Worm (Caenorhabditis elegans) whole organism, young adult: ENCODE measurements around the gene F08D12.2.

ENCODE experiments used
- B0019.2 ChIP-seq: fragments of 200-800 bp; sonication (Bioruptor generic); conservative IDR thresholded peaks from 2 replicates; pipeline ENCODE4 v1.3.6; 2022; ENCODE audit warnings: missing genetic modification reagents, missing genetic modification characterization, missing compliant biosample characterization
- F23B12.7 ChIP-seq: sonication (generic microtip); optimal IDR thresholded peaks from 2 replicates; lab custom pipeline; 2017; ENCODE audit warnings: missing genetic modification characterization, mild to moderate bottlenecking, missing compliant biosample characterization, antibody characterized with exemption, moderate library complexity; ENCODE audit not compliant: insufficient read depth
- F52B5.7 ChIP-seq: sonication (generic microtip); optimal IDR thresholded peaks from 2 replicates; lab custom pipeline; 2016; ENCODE audit warnings: mild to moderate bottlenecking, missing genetic modification characterization, missing compliant biosample characterization
- K12H6.12 ChIP-seq: fragments of 200-800 bp; sonication (Bioruptor generic); optimal IDR thresholded peaks from 2 replicates; lab custom pipeline; 2018; ENCODE audit warnings: mild to moderate bottlenecking, missing genetic modification characterization, missing compliant biosample characterization
- T07F8.4 ChIP-seq: sonication (generic microtip); optimal IDR thresholded peaks from 2 replicates; lab custom pipeline; 2016; ENCODE audit warnings: mild to moderate bottlenecking, missing genetic modification characterization, moderate library complexity, missing compliant biosample characterization
- Y56A3A.18 ChIP-seq: fragments of 200-800 bp; sonication (Bioruptor generic); IDR thresholded peaks from 2 replicates; pipeline ENCODE4 v1.3.6; 2022; ENCODE audit warnings: missing genetic modification reagents, missing genetic modification characterization, missing compliant biosample characterization
- ama-1 ChIP-seq, 3 experiments: fragments of 150-350 bp in 1 of 3; sonication (generic microtip) in 2 of 3; optimal IDR thresholded peaks; 2 replicates each; lab custom pipeline; 2014 to 2018; ENCODE audit warnings: missing biosample characterization in 2 of 3, missing genetic modification characterization in 2 of 3, missing genetic modification reagents in 2 of 3
- attf-3 ChIP-seq: fragments of 200-800 bp; sonication (Bioruptor generic); conservative IDR thresholded peaks from 2 replicates; pipeline ENCODE4 v1.3.6; 2022; ENCODE audit warnings: missing genetic modification reagents, missing genetic modification characterization, missing compliant biosample characterization
- attf-6 ChIP-seq: fragments of 200-800 bp; sonication (Bioruptor generic); IDR thresholded peaks from 2 replicates; pipeline ENCODE4 v1.3.6; 2022; ENCODE audit warnings: missing genetic modification reagents, missing genetic modification characterization, missing compliant biosample characterization
- bed-2 ChIP-seq: fragments of 200-800 bp; sonication (Bioruptor generic); IDR thresholded peaks from 2 replicates; pipeline ENCODE4 v1.3.6; 2022; ENCODE audit warnings: missing genetic modification reagents, missing genetic modification characterization, missing compliant biosample characterization
- ccch-3 ChIP-seq: fragments of 200-800 bp; sonication (Bioruptor generic); optimal IDR thresholded peaks from 2 replicates; lab custom pipeline; 2018; ENCODE audit warnings: mild to moderate bottlenecking, missing genetic modification characterization, missing compliant biosample characterization
- cebp-1 ChIP-seq, 2 experiments: fragments of 200-800 bp in 1 of 2; sonication (Bioruptor generic) in 1 of 2; sonication (generic microtip) in 1 of 2; IDR thresholded peaks in 1 of 2; optimal IDR thresholded peaks in 1 of 2; 2 replicates each; pipeline versions ENCODE4 v1.3.6 to Lab custom; 2017 to 2022; ENCODE audit warnings: missing compliant biosample characterization in 2 of 2, missing genetic modification characterization in 2 of 2, mild to moderate bottlenecking in 1 of 2, missing genetic modification reagents in 1 of 2, moderate library complexity in 1 of 2
- cebp-2 ChIP-seq: fragments of 200-800 bp; sonication (Bioruptor generic); IDR thresholded peaks from 2 replicates; pipeline ENCODE4 v1.3.6; 2022; ENCODE audit warnings: missing genetic modification characterization, missing compliant biosample characterization
- ceh-27 ChIP-seq: fragments of 200-800 bp; sonication (Bioruptor generic); optimal IDR thresholded peaks from 2 replicates; lab custom pipeline; 2018; ENCODE audit warnings: mild to moderate bottlenecking, missing genetic modification characterization, moderate library complexity, missing compliant biosample characterization
- chd-7 ChIP-seq: sonication (generic microtip); optimal IDR thresholded peaks from 2 replicates; lab custom pipeline; 2016; ENCODE audit warnings: mild to moderate bottlenecking, missing genetic modification characterization, moderate library complexity, missing compliant biosample characterization
- dpff-1 ChIP-seq: sonication (generic microtip); optimal IDR thresholded peaks from 2 replicates; lab custom pipeline; 2017; ENCODE audit warnings: mild to moderate bottlenecking, missing genetic modification characterization, missing compliant biosample characterization
- egl-44 ChIP-seq: fragments of 200-800 bp; sonication (Bioruptor generic); IDR thresholded peaks from 2 replicates; pipeline ENCODE4 v1.3.6; 2022; ENCODE audit warnings: missing genetic modification reagents, missing genetic modification characterization, missing compliant biosample characterization
- egrh-3 ChIP-seq: fragments of 200-800 bp; sonication (Bioruptor generic); IDR thresholded peaks from 2 replicates; pipeline ENCODE4 v1.3.6; 2022; ENCODE audit warnings: missing genetic modification reagents, missing genetic modification characterization, missing compliant biosample characterization
- hmg-1.2 ChIP-seq: fragments of 200-800 bp; sonication (Bioruptor generic); IDR thresholded peaks from 2 replicates; pipeline ENCODE4 v1.3.6; 2022; ENCODE audit warnings: missing genetic modification reagents, missing genetic modification characterization, missing compliant biosample characterization
- hrde-1 ChIP-seq: sonication (generic microtip); optimal IDR thresholded peaks from 2 replicates; lab custom pipeline; 2016; ENCODE audit warnings: missing genetic modification characterization, mild to moderate bottlenecking, missing compliant biosample characterization, moderate library complexity, missing genotype, missing genetic modification reagents, borderline replicate concordance
- hsf-1 ChIP-seq: fragments of 200-800 bp; sonication (Bioruptor generic); IDR thresholded peaks from 2 replicates; pipeline ENCODE4 v1.3.6; 2022; ENCODE audit warnings: missing genetic modification reagents, missing genetic modification characterization, missing compliant biosample characterization
- let-526 ChIP-seq: fragments of 200-800 bp; sonication (Bioruptor generic); IDR thresholded peaks from 2 replicates; pipeline ENCODE4 v1.3.6; 2022; ENCODE audit warnings: missing genetic modification reagents, missing genetic modification characterization, missing compliant biosample characterization
- madf-6 ChIP-seq: fragments of 200-800 bp; sonication (Bioruptor generic); IDR thresholded peaks from 2 replicates; pipeline ENCODE4 v1.3.6; 2022; ENCODE audit warnings: missing genetic modification reagents, missing genetic modification characterization, missing compliant biosample characterization
- mes-4 ChIP-seq: sonication (generic microtip); optimal IDR thresholded peaks from 2 replicates; lab custom pipeline; 2016; ENCODE audit warnings: missing genotype, missing genetic modification characterization, missing compliant biosample characterization
- nfya-1 ChIP-seq: sonication (generic microtip); optimal IDR thresholded peaks from 2 replicates; lab custom pipeline; 2017; ENCODE audit warnings: antibody characterized with exemption, missing compliant biosample characterization, missing genetic modification characterization, borderline replicate concordance; ENCODE audit not compliant: insufficient read depth
- nhr-179 ChIP-seq: sonication (generic microtip); optimal IDR thresholded peaks from 2 replicates; lab custom pipeline; 2016; ENCODE audit warnings: mild to moderate bottlenecking, missing genetic modification characterization, missing compliant biosample characterization
- nhr-80 ChIP-seq: sonication (generic microtip); optimal IDR thresholded peaks from 2 replicates; lab custom pipeline; 2016; ENCODE audit warnings: missing genetic modification characterization, missing compliant biosample characterization
- pha-4 ChIP-seq: fragments of 150-350 bp; sonication (generic microtip); optimal IDR thresholded peaks from 2 replicates; lab custom pipeline; 2014; ENCODE audit warnings: missing biosample characterization, missing genetic modification reagents, missing genetic modification characterization
- rcor-1 ChIP-seq: fragments of 200-800 bp; sonication (Bioruptor generic); IDR thresholded peaks from 2 replicates; pipeline ENCODE4 v1.3.6; 2022; ENCODE audit warnings: missing genetic modification reagents, missing genetic modification characterization, missing compliant biosample characterization
- sdz-38 ChIP-seq: sonication (generic microtip); optimal IDR thresholded peaks from 2 replicates; lab custom pipeline; 2016; ENCODE audit warnings: missing genotype, missing genetic modification characterization, missing compliant biosample characterization
- sea-2 ChIP-seq: fragments of 200-800 bp; sonication (Bioruptor generic); IDR thresholded peaks from 2 replicates; pipeline ENCODE4 v1.3.6; 2022; ENCODE audit warnings: missing genetic modification characterization, missing compliant biosample characterization
- snpc-1.3 ChIP-seq: sonication (generic microtip); optimal IDR thresholded peaks from 2 replicates; lab custom pipeline; 2017; ENCODE audit warnings: missing genetic modification characterization, mild to moderate bottlenecking, missing compliant biosample characterization, antibody characterized with exemption, moderate library complexity, missing genotype, missing genetic modification reagents; ENCODE audit not compliant: insufficient read depth
- snpc-3.4 ChIP-seq: sonication (generic microtip); optimal IDR thresholded peaks from 2 replicates; lab custom pipeline; 2017; ENCODE audit warnings: missing genetic modification characterization, mild to moderate bottlenecking, missing compliant biosample characterization, antibody characterized with exemption, moderate library complexity, missing genotype, missing genetic modification reagents
- snpc-4 ChIP-seq, 5 experiments: fragments of 150-350 bp in 1 of 5; sonication (generic microtip) in 4 of 5; optimal IDR thresholded peaks; 2 replicates each; lab custom pipeline; 2014 to 2018; ENCODE audit warnings: missing genetic modification characterization in 5 of 5, missing biosample characterization in 3 of 5, antibody characterized with exemption in 2 of 5, mild to moderate bottlenecking in 2 of 5, missing compliant biosample characterization in 2 of 5, missing genotype in 2 of 5, moderate library complexity in 2 of 5, missing genetic modification reagents in 1 of 5
- tbp1 ChIP-seq: fragments of 200-800 bp; sonication (Bioruptor generic); optimal IDR thresholded peaks from 2 replicates; lab custom pipeline; 2018; ENCODE audit warnings: mild to moderate bottlenecking, missing genetic modification characterization, missing compliant biosample characterization
- zfh-2 ChIP-seq: fragments of 200-800 bp; sonication (Bioruptor generic); conservative IDR thresholded peaks from 2 replicates; pipeline ENCODE4 v1.3.6; 2022; ENCODE audit warnings: missing genetic modification reagents, missing genetic modification characterization, missing compliant biosample characterization
- zim-3 ChIP-seq: sonication (generic microtip); optimal IDR thresholded peaks from 2 replicates; lab custom pipeline; 2017; ENCODE audit warnings: mild to moderate bottlenecking, missing genetic modification characterization, moderate library complexity, missing compliant biosample characterization
- ztf-22 ChIP-seq: fragments of 200-800 bp; sonication (Bioruptor generic); optimal IDR thresholded peaks from 2 replicates; lab custom pipeline; 2018; ENCODE audit warnings: mild to moderate bottlenecking, missing genetic modification characterization, moderate library complexity, missing compliant biosample characterization
- ztf-25 ChIP-seq: fragments of 200-800 bp; sonication (Bioruptor generic); IDR thresholded peaks from 2 replicates; pipeline ENCODE4 v1.3.6; 2022; ENCODE audit warnings: missing genetic modification reagents, missing genetic modification characterization, missing compliant biosample characterization
- ztf-28 ChIP-seq: fragments of 200-800 bp; sonication (Bioruptor generic); IDR thresholded peaks from 2 replicates; pipeline ENCODE4 v1.3.6; 2022; ENCODE audit warnings: missing genetic modification reagents, missing genetic modification characterization, missing compliant biosample characterization

F08D12.2 gene

DNA sequence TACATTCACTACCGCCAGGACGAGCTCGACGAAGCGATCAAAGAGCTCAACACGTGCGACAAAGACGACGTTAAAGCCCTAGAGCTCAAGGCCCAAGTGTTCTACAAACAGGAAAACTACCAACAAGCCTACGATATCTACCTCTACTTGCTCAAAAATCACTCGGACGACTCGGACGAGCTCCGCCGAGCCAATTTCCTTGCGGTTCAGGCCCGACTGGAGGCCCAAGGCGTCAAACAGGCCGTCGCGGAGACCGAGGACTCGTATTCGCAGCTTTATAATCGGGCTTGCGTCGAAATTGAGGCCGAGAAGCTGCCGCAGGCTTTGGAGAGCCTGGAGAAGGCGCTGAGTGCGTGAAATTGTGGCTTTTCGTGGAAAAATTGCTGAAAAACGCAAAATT is 6.4 kb downstream of the F08D12.2 start:
- no peak for TF ChIP-seq F52B5.7 (tag; lab: Kevin White, UChicago)
- peak; percentile 25; the same call in 1 of the 2 replicates for TF ChIP-seq egrh-3
- TF ChIP-seq K12H6.12 (tag; lab: Kevin White, UChicago), result no peak
- TF ChIP-seq zfh-2, result peak; percentile 66; the same call in 1 of the 2 replicates
- TF ChIP-seq madf-6 (GFP tag; lab: Robert Waterston, UW), result peak; percentile 26; the same call in 1 of the 2 replicates
- TF ChIP-seq, all 124 proteins: peak for 3

DNA sequence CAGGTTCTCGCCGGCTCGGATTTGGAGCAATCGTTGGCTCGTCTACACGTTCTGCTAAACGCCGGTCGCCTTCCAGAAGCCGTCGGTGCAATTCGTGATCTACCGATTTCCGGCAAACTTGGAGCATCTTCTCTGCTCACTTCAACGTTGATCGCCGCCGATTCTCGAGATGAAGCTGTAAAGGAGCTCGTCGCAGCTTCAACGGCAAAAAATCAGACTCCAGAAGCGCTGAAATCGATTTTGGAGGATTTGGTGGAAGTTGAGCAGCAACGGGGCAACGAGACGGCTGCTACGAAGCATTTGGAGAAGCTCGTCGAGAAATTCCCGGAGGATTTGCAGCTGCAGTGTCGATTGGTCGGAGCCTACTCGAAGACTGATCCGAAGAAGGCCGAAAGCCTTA is 10.2 kb downstream of the F08D12.2 start:
- TF ChIP-seq zfh-2 (peak; percentile 73), ztf-22 (GFP tag; lab: Kevin White, UChicago) (no peak), F52B5.7 (tag; lab: Kevin White, UChicago) (no peak), cebp-2 (GFP tag; lab: Robert Waterston, UW) (no peak), hmg-1.2 (no peak)
- TF ChIP-seq, all 124 proteins: peak for 1

DNA sequence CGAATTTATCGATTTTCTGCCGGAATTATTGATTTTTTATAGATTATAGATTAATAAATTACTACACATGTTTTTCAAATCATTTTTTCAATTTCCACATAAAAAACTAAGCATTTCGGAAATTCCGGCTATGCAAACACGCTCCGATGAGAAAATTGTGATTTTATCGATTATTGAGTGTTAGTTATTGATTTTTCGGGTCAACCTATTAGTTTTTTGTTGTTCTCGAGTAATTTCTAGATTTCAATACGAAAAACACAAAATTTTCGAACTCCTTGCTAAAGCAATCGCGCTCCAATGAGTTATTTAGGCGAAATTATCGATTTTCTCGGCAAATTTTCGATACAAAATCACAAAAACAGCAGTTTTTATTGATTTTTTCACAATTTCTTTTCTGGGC is 14.0 kb downstream of the F08D12.2 start:
- TF ChIP-seq B0019.2 (GFP tag; lab: Robert Waterston, UW) (no peak), let-526 (GFP tag; lab: Robert Waterston, UW) (no peak), chd-7 (tag; lab: Kevin White, UChicago) (no peak), snpc-1.3 (tag; lab: Kevin White, UChicago) (no peak), nhr-80 (tag; lab: Kevin White, UChicago) (no peak), ama-1 (optimal IDR thresholded peaks at IDR 0.05; lab: Kevin White, UChicago) (no peak), ama-1 (GFP tag; optimal IDR thresholded peaks at IDR 0.05; lab: Kevin White, UChicago) (no peak), T07F8.4 (tag; lab: Kevin White, UChicago) (no peak), mes-4 (no peak), sdz-38 (tag; lab: Kevin White, UChicago) (no peak), sea-2 (GFP tag; lab: Robert Waterston, UW) (no peak), ccch-3 (GFP tag; lab: Kevin White, UChicago) (no peak), hrde-1 (tag; lab: Kevin White, UChicago) (no peak), Y56A3A.18 (GFP tag; lab: Robert Waterston, UW) (no peak), nfya-1 (tag; lab: Kevin White, UChicago) (no peak), nhr-179 (tag; lab: Kevin White, UChicago) (no peak), F23B12.7 (tag; lab: Kevin White, UChicago) (no peak)
- TF ChIP-seq, all 124 proteins: peak for 0

DNA sequence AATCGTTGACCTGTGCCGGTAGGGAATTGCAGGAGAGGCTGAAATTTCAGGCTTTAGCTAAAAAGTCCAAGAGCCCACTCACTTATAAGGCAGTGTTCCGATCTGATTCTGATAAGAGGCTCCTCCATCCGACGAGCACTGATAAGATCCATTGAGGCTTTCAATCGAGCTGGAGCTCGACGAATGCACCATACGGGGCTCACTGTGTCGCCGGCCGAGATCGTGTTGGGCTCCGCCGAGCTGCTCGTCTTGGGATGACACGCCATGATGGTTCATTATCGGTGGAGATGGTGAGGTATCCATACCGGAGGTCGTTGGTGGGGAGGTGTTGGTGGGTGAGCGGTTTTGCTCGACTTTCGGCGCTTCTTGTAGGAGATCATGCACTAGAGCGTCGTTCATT is 15.0 kb downstream of the F08D12.2 start:
- no peak for TF ChIP-seq egl-44 (GFP tag; lab: Robert Waterston, UW)
- no peak for TF ChIP-seq pha-4 (tag; lab: Kevin White, UChicago)
- TF ChIP-seq zfh-2, result peak; percentile 56
- no peak for TF ChIP-seq nfya-1 (tag; lab: Kevin White, UChicago)
- no peak for TF ChIP-seq hsf-1 (GFP tag; lab: Robert Waterston, UW)
- no peak for TF ChIP-seq ztf-28
- no peak for TF ChIP-seq tbp1

DNA sequence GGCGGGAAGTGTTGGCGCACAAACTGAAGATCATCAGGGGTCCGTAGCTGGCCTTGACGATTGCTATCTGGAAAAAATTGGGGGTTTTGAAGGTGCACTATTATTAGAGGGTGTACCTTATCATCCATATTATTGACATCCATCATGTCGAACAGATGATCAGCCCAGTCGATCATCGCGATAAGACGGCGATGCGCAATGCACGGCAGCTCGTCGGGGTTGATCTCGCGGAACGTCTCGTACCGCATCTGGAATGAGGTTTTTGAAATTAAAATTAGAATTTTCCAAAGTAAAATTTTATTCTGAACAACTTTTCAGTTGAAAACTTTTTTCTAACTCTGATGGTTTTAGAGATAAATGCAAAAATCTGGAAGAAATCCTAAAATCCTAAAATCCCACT is 16.5 kb downstream of the F08D12.2 start:
- TF ChIP-seq dpff-1 (tag; lab: Kevin White, UChicago) (no peak), zim-3 (no peak), attf-3 (GFP tag; lab: Robert Waterston, UW) (no peak), ceh-27 (GFP tag; lab: Kevin White, UChicago) (no peak), mes-4 (no peak), rcor-1 (GFP tag; lab: Robert Waterston, UW) (no peak), snpc-4 (GFP tag; optimal IDR thresholded peaks at IDR 0.05; lab: Kevin White, UChicago) (no peak), snpc-4 (tag; optimal IDR thresholded peaks at IDR 0.05; lab: Kevin White, UChicago) (no peak), snpc-3.4 (tag; lab: Kevin White, UChicago) (no peak), ztf-25 (GFP tag; lab: Robert Waterston, UW) (no peak), attf-6 (GFP tag; lab: Robert Waterston, UW) (no peak), cebp-1 (GFP tag; IDR thresholded peaks at IDR 0.05; lab: Robert Waterston, UW) (no peak), cebp-1 (tag; optimal IDR thresholded peaks at IDR 0.05; lab: Kevin White, UChicago) (no peak), bed-2 (GFP tag; lab: Robert Waterston, UW) (no peak), nhr-80 (tag; lab: Kevin White, UChicago) (no peak)
